Worm (Caenorhabditis elegans): ENCODE measurements around the gene M01B2.10.

ce11 chrV:15287856-15288255 is 25.6 kb upstream of the M01B2.10 start, which contains the start of gene cyp-34A1:
- no peak for TF ChIP-seq lir-3 (tag; optimal IDR thresholded peaks at IDR 0.05)
- TF ChIP-seq aly-2 (tag; optimal IDR thresholded peaks at IDR 0.05) = no peak
- TF ChIP-seq nhr-28 (tag; optimal IDR thresholded peaks at IDR 0.05) = no peak
- no peak for TF ChIP-seq tag-97 (GFP tag; IDR thresholded peaks at IDR 0.05)
- no peak for TF ChIP-seq lin-13 (GFP tag; optimal IDR thresholded peaks at IDR 0.05)
- no peak for TF ChIP-seq R02D3.7 (tag; optimal IDR thresholded peaks at IDR 0.05)
- no peak for TF ChIP-seq lin-38 (GFP tag; IDR thresholded peaks at IDR 0.05)
- TF ChIP-seq F10B5.3 (tag; optimal IDR thresholded peaks at IDR 0.05) = no peak
- TF ChIP-seq ceh-44 (GFP tag; IDR thresholded peaks at IDR 0.05) = no peak
- no peak for TF ChIP-seq egl-27 (tag; optimal IDR thresholded peaks at IDR 0.05)
- TF ChIP-seq mdt-29 (GFP tag; IDR thresholded peaks at IDR 0.05) = no peak
- no peak for TF ChIP-seq ceh-32 (tag; optimal IDR thresholded peaks at IDR 0.05; ENCODE audit: poor library complexity)
